Fruit fly (Drosophila melanogaster): Measurements from ENCODE around the gene PPP4R2r.

dm6 chrX:10474625-10475024 is 4.0 kb upstream of the PPP4R2r start, which contains the start of gene nocte:
- TF ChIP-seq CG10348 (GFP tag; IDR thresholded peaks at IDR 0.05) (no peak), Pif1B (GFP tag; optimal IDR thresholded peaks at IDR 0.05) (no peak), Pif1A (GFP tag; optimal IDR thresholded peaks at IDR 0.05) (no peak), Snoo (tag; optimal IDR thresholded peaks at IDR 0.05) (no peak), CG13204 (GFP tag; optimal IDR thresholded peaks at IDR 0.05) (no peak), CG15710 (tag; optimal IDR thresholded peaks at IDR 0.05) (no peak), CG12605 (GFP tag; IDR thresholded peaks at IDR 0.05) (no peak), fd96Ca (GFP tag; IDR thresholded peaks at IDR 0.05) (no peak), CG17806 (tag; optimal IDR thresholded peaks at IDR 0.05) (no peak), CG4496 (GFP tag; IDR thresholded peaks at IDR 0.05) (0 out of 3 replicates have a peak, but pooled peaks have one; percentile 16), D1 (tag; optimal IDR thresholded peaks at IDR 0.05) (no peak), EcR (GFP tag; optimal IDR thresholded peaks at IDR 0.05) (no peak), CG32121 (GFP tag; IDR thresholded peaks at IDR 0.05) (no peak)
